Worm (Caenorhabditis elegans): ENCODE results near the gene F09E5.14.
A peak's percentile ranks its signal among the peaks of the same experiment; 100 is the strongest.

Gene F09E5.14

ce11 chrII:5330206-5330686, 14.4 kb downstream of the F09E5.14 start (continued):
- TF ChIP-seq hlh-12 (tag; optimal IDR thresholded peaks at IDR 0.05) (no peak), rcor-1 (GFP tag; IDR thresholded peaks at IDR 0.05) (no peak), ztf-28 (GFP tag; IDR thresholded peaks at IDR 0.05) (no peak), athp-1 (tag; optimal IDR thresholded peaks at IDR 0.05) (no peak), F55B11.4 (tag; optimal IDR thresholded peaks at IDR 0.05; ENCODE audit: borderline replicate concordance, insufficient read depth) (no peak), B0019.2 (GFP tag; conservative IDR thresholded peaks at IDR 0.05) (no peak), sdz-38 (tag; optimal IDR thresholded peaks at IDR 0.05) (no peak), hmg-1.2 (GFP tag; IDR thresholded peaks at IDR 0.05) (peak; percentile 91), F37B4.10 (GFP tag; IDR thresholded peaks at IDR 0.05) (no peak), egl-18 (GFP tag; IDR thresholded peaks at IDR 0.05) (no peak), let-607 (tag; optimal IDR thresholded peaks at IDR 0.05) (peak; percentile 53 to 55), K11D2.4 (GFP tag; IDR thresholded peaks at IDR 0.05) (peak; percentile 59; the same call in 1 of the 2 replicates), lin-35 (GFP tag; optimal IDR thresholded peaks at IDR 0.05) (peak in 1 of 3 experiments; percentile 18), F22D6.2 (tag; optimal IDR thresholded peaks at IDR 0.05) (peak; percentile 33), rpc-1 (optimal IDR thresholded peaks at IDR 0.05) (no peak), rpc-1 (tag; optimal IDR thresholded peaks at IDR 0.05) (no peak), K12H6.12 (tag; optimal IDR thresholded peaks at IDR 0.05) (peak; percentile 45), tlf-1 (GFP tag; optimal IDR thresholded peaks at IDR 0.05) (peak; percentile 57), attf-5 (GFP tag; optimal IDR thresholded peaks at IDR 0.05) (peak; percentile 70), nhr-27 (tag; optimal IDR thresholded peaks at IDR 0.05) (no peak), ceh-79 (tag; optimal IDR thresholded peaks at IDR 0.05) (no peak), repo-1 (tag; optimal IDR thresholded peaks at IDR 0.05) (no peak), ceh-91 (GFP tag; IDR thresholded peaks at IDR 0.05) (no peak), nhr-80 (tag; optimal IDR thresholded peaks at IDR 0.05) (peak; percentile 84), bed-2 (GFP tag; IDR thresholded peaks at IDR 0.05) (no peak), nfya-2 (GFP tag; IDR thresholded peaks at IDR 0.05) (no peak), mxl-1 (tag; optimal IDR thresholded peaks at IDR 0.05) (no peak), egl-44 (GFP tag; IDR thresholded peaks at IDR 0.05) (peak; percentile 25; the same call in 1 of the 2 replicates), tbp1 (GFP tag; optimal IDR thresholded peaks at IDR 0.05) (peak; percentile 19), gei-17 (GFP tag; optimal IDR thresholded peaks at IDR 0.05) (no peak)

DNA sequence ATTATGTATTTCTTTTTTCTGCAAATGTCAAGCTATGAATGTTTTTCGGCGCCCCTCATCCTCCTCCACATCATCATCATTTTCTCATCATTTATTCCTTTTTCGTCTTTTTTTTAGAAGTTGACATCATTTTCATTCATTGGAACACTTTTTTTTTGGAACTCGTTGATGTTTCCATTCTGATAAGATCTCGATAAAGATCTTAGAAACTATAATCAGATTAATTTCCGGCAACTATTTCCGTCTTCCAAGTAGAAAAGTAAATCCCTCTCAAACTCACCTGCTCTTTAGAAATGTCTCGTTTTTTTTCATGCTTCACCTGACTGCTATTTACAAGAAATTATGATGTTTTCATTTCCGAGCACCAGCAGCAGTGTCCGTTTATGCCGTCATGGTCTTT, 15.8 kb downstream of the F09E5.14 start:
- no peak for TF ChIP-seq sdz-38 (tag; optimal IDR thresholded peaks at IDR 0.05)
- TF ChIP-seq hsf-1 (GFP tag; IDR thresholded peaks at IDR 0.05) = no peak
- TF ChIP-seq Y67H2A.10 (GFP tag; conservative IDR thresholded peaks at IDR 0.05) = no peak
- TF ChIP-seq bed-1 (GFP tag; IDR thresholded peaks at IDR 0.05) = no peak
- no peak for TF ChIP-seq F57C9.4 (tag; optimal IDR thresholded peaks at IDR 0.05)
- no peak for TF ChIP-seq ztf-6 (GFP tag; IDR thresholded peaks at IDR 0.05)
- no peak for TF ChIP-seq ekl-4 (GFP tag; IDR thresholded peaks at IDR 0.05)
- no peak for TF ChIP-seq let-607 (tag; optimal IDR thresholded peaks at IDR 0.05)
- TF ChIP-seq T26A5.8 (tag; optimal IDR thresholded peaks at IDR 0.05) = no peak
- no peak for TF ChIP-seq tbp1 (GFP tag; optimal IDR thresholded peaks at IDR 0.05)
- TF ChIP-seq ztf-3 (GFP tag; optimal IDR thresholded peaks at IDR 0.05) = no peak
- TF ChIP-seq dpl-1 (GFP tag; optimal IDR thresholded peaks at IDR 0.05) = no peak
- no peak for TF ChIP-seq F49E8.2 (tag; optimal IDR thresholded peaks at IDR 0.05; ENCODE audit: insufficient read depth)
- TF ChIP-seq cebp-2 (GFP tag; IDR thresholded peaks at IDR 0.05) = no peak
- no peak for TF ChIP-seq mes-4 (tag; optimal IDR thresholded peaks at IDR 0.05)
- TF ChIP-seq ama-1 (optimal IDR thresholded peaks at IDR 0.05) = no peak
- no peak for TF ChIP-seq ama-1 (GFP tag; optimal IDR thresholded peaks at IDR 0.05)
- TF ChIP-seq pbrm-1 (GFP tag; IDR thresholded peaks at IDR 0.05) = no peak

Data from whole organism, young adult.